Worm (Caenorhabditis elegans): ENCODE data around the gene Y45G5AM.4.

DNA sequence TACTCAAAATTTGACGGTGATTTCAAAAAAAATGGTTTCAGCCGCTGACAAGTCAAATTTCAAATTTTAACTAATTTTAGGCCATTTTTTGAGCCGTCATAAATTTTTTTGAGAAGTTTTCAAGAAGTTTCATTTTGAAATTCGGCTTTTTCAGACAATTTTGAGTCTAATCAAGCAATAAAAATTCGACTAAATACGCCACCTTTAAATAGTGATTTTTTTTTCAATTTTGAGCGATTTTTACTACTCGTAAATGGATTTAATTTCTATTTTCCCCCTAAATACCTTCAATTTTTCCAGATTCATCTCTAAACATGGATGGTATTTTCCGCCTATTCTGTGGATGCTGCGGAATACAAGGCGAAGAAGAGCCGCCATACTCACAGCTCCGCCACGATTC, 18.8 kb upstream of the Y45G5AM.4 start, which contains the start of gene Y45G5AL.1:
- TF ChIP-seq pros-1 (tag; optimal IDR thresholded peaks at IDR 0.05) (no peak), zip-5 (tag; optimal IDR thresholded peaks at IDR 0.05) (no peak)

All from whole organism, late embryonic.